Worm (Caenorhabditis elegans) whole organism, L4 larva: ENCODE data around the gene tars-1.

Source experiments
- F26F4.8 ChIP-seq: fragments of 200-800 bp; sonication (Bioruptor generic); conservative IDR thresholded peaks from 2 replicates; pipeline ENCODE4 v1.3.6; 2022; ENCODE audit warnings: missing genetic modification characterization, missing compliant biosample characterization
- F44E2.7 ChIP-seq: fragments of 200-800 bp; sonication (Bioruptor generic); IDR thresholded peaks from 2 replicates; pipeline ENCODE4 v2.1.2; 2022; ENCODE audit warnings: missing genetic modification characterization, missing compliant biosample characterization
- T26A8.4 ChIP-seq: fragments of 200-800 bp; sonication (Bioruptor generic); IDR thresholded peaks from 2 replicates; pipeline ENCODE4 v1.3.6; 2022; ENCODE audit warnings: missing genetic modification characterization, missing compliant biosample characterization
- Y105C5A.15 ChIP-seq: fragments of 200-800 bp; sonication (Bioruptor generic); IDR thresholded peaks from 2 replicates; pipeline ENCODE4 v1.3.6; 2022; ENCODE audit warnings: missing genetic modification characterization, missing compliant biosample characterization
- Y48G9A.11 ChIP-seq: fragments of 200-800 bp; sonication (Bioruptor generic); IDR thresholded peaks from 2 replicates; pipeline ENCODE4 v1.3.6; 2022; ENCODE audit warnings: missing genetic modification reagents, missing genetic modification characterization, missing compliant biosample characterization
- Y5F2A.4 ChIP-seq: fragments of 200-800 bp; sonication (Bioruptor generic); optimal IDR thresholded peaks from 2 replicates; lab custom pipeline; 2018; ENCODE audit warnings: mild to moderate bottlenecking, missing genetic modification characterization, missing compliant biosample characterization
- Y75B8A.6 ChIP-seq: fragments of 200-800 bp; sonication (Bioruptor generic); IDR thresholded peaks from 2 replicates; pipeline ENCODE4 v1.3.6; 2022; ENCODE audit warnings: missing genetic modification reagents, missing genetic modification characterization, missing compliant biosample characterization
- ZK546.5 ChIP-seq, 2 experiments: sonication (generic microtip); optimal IDR thresholded peaks; 2 replicates each; lab custom pipeline; 2017; ENCODE audit warnings: missing biosample characterization in 2 of 2, missing genetic modification characterization in 2 of 2
- ama-1 ChIP-seq: fragments of 150-350 bp; optimal IDR thresholded peaks from 2 replicates; lab custom pipeline; 2014; ENCODE audit warnings: inconsistent platforms, mixed read lengths
- arid-1 ChIP-seq: fragments of 200-800 bp; sonication (Bioruptor generic); conservative IDR thresholded peaks from 2 replicates; pipeline ENCODE4 v1.3.6; 2022; ENCODE audit warnings: missing genetic modification reagents, missing genetic modification characterization, missing compliant biosample characterization
- attf-4 ChIP-seq: sonication (generic microtip); optimal IDR thresholded peaks from 3 replicates; lab custom pipeline; 2017; ENCODE audit warnings: missing biosample characterization, missing genetic modification characterization
- ceh-20 ChIP-seq: fragments of 200-800 bp; sonication (Bioruptor generic); IDR thresholded peaks from 2 replicates; pipeline ENCODE4 v1.3.6; 2022; ENCODE audit warnings: missing genetic modification reagents, missing genetic modification characterization, missing compliant biosample characterization
- ceh-28 ChIP-seq: fragments of 150-350 bp; optimal IDR thresholded peaks from 2 replicates; lab custom pipeline; 2014; ENCODE audit warnings: missing biosample characterization, missing genetic modification reagents, missing genetic modification characterization
- ceh-82 ChIP-seq: sonication (generic microtip); optimal IDR thresholded peaks from 2 replicates; lab custom pipeline; 2017; ENCODE audit warnings: missing biosample characterization, missing genetic modification characterization
- ctbp-1 ChIP-seq: fragments of 200-800 bp; sonication (Bioruptor generic); IDR thresholded peaks from 2 replicates; pipeline ENCODE4 v1.3.6; 2022; ENCODE audit warnings: missing genetic modification reagents, missing genetic modification characterization, missing compliant biosample characterization
- daf-16 ChIP-seq, 3 experiments: sonication (generic microtip); optimal IDR thresholded peaks; 2 replicates each; lab custom pipeline; 2016 to 2017; ENCODE audit warnings: missing genetic modification characterization in 3 of 3, missing genetic modification reagents in 3 of 3, mild to moderate bottlenecking in 2 of 3, missing compliant biosample characterization in 2 of 3, missing biosample characterization in 1 of 3, moderate library complexity in 1 of 3
- dmd-6 ChIP-seq: fragments of 200-800 bp; sonication (Bioruptor generic); IDR thresholded peaks from 2 replicates; pipeline ENCODE4 v1.3.6; 2022; ENCODE audit warnings: missing genetic modification reagents, missing genetic modification characterization, missing compliant biosample characterization
- dmd-8 ChIP-seq: fragments of 200-800 bp; sonication (Bioruptor generic); IDR thresholded peaks from 2 replicates; pipeline ENCODE4 v1.3.6; 2022; ENCODE audit warnings: missing genetic modification characterization, missing compliant biosample characterization
- dve-1 ChIP-seq: sonication (generic microtip); optimal IDR thresholded peaks from 2 replicates; lab custom pipeline; 2017; ENCODE audit warnings: antibody characterized with exemption, mild to moderate bottlenecking, missing genetic modification characterization, missing compliant biosample characterization; ENCODE audit not compliant: insufficient read depth
- hmg-1.1 ChIP-seq: fragments of 200-800 bp; sonication (Bioruptor generic); IDR thresholded peaks from 2 replicates; pipeline ENCODE4 v1.3.6; 2022; ENCODE audit warnings: missing genetic modification reagents, missing genetic modification characterization, missing compliant biosample characterization
- lin-13 ChIP-seq: fragments of 150-350 bp; optimal IDR thresholded peaks from 2 replicates; lab custom pipeline; 2014; ENCODE audit warnings: missing biosample characterization, missing genetic modification reagents, missing genetic modification characterization
- lin-15B ChIP-seq: fragments of 150-350 bp; sonication (generic microtip); optimal IDR thresholded peaks from 3 replicates; lab custom pipeline; 2014; ENCODE audit warnings: missing biosample characterization, missing genetic modification characterization
- mdl-1 ChIP-seq, 2 experiments: fragments of 150-350 bp in 1 of 2; sonication (generic microtip) in 1 of 2; optimal IDR thresholded peaks; 2 replicates each; lab custom pipeline; 2014 to 2017; ENCODE audit warnings: missing biosample characterization in 2 of 2, missing genetic modification characterization in 2 of 2
- mdt-29 ChIP-seq: fragments of 200-800 bp; sonication (Bioruptor generic); IDR thresholded peaks from 2 replicates; pipeline ENCODE4 v1.3.6; 2022; ENCODE audit warnings: missing genetic modification reagents, missing genetic modification characterization, missing compliant biosample characterization
- mes-2 ChIP-seq: sonication (generic microtip); optimal IDR thresholded peaks from 2 replicates; lab custom pipeline; 2016; ENCODE audit warnings: missing genotype, mild to moderate bottlenecking, missing genetic modification characterization, missing compliant biosample characterization; ENCODE audit not compliant: poor library complexity, severe bottlenecking
- mxl-2 ChIP-seq: fragments of 200-800 bp; sonication (Bioruptor generic); conservative IDR thresholded peaks from 2 replicates; pipeline ENCODE4 v1.3.6; 2022; ENCODE audit warnings: missing genetic modification reagents, missing genetic modification characterization, missing compliant biosample characterization
- nhr-25 ChIP-seq: sonication (generic microtip); optimal IDR thresholded peaks from 2 replicates; lab custom pipeline; 2017; ENCODE audit warnings: missing genetic modification characterization, mild to moderate bottlenecking, missing compliant biosample characterization, antibody characterized with exemption, moderate library complexity, borderline replicate concordance; ENCODE audit not compliant: insufficient read depth
- nhr-28 ChIP-seq: fragments of 150-350 bp; optimal IDR thresholded peaks from 2 replicates; lab custom pipeline; 2014; ENCODE audit warnings: missing biosample characterization, missing genetic modification characterization
- nhr-41 ChIP-seq: fragments of 200-800 bp; sonication (Bioruptor generic); IDR thresholded peaks from 2 replicates; pipeline ENCODE4 v1.3.6; 2022; ENCODE audit warnings: missing genetic modification reagents, missing genetic modification characterization, missing compliant biosample characterization
- nhr-42 ChIP-seq: fragments of 200-800 bp; sonication (Bioruptor generic); IDR thresholded peaks from 2 replicates; pipeline ENCODE4 v1.3.6; 2022; ENCODE audit warnings: missing genetic modification characterization, missing compliant biosample characterization
- nhr-6 ChIP-seq: fragments of 150-350 bp; optimal IDR thresholded peaks from 2 replicates; lab custom pipeline; 2014; ENCODE audit warnings: missing biosample characterization, missing genetic modification characterization
- nhr-76 ChIP-seq: fragments of 150-350 bp; optimal IDR thresholded peaks from 2 replicates; lab custom pipeline; 2014; ENCODE audit warnings: missing biosample characterization, missing genetic modification characterization
- pha-4 ChIP-seq, 2 experiments: fragments of 150-350 bp in 1 of 2; fragments of 200-800 bp in 1 of 2; sonication (Bioruptor generic) in 1 of 2; IDR thresholded peaks in 1 of 2; optimal IDR thresholded peaks in 1 of 2; 2 replicates each; pipeline versions ENCODE4 v1.3.6 to Lab custom; 2014 to 2022; ENCODE audit warnings: missing genetic modification characterization in 2 of 2, missing genetic modification reagents in 2 of 2, missing biosample characterization in 1 of 2, missing compliant biosample characterization in 1 of 2
- sdz-12 ChIP-seq: fragments of 200-800 bp; sonication (Bioruptor generic); optimal IDR thresholded peaks from 2 replicates; lab custom pipeline; 2018; ENCODE audit warnings: mild to moderate bottlenecking, missing genetic modification characterization, missing compliant biosample characterization
- skn-1 ChIP-seq: fragments of 150-350 bp; optimal IDR thresholded peaks from 2 replicates; lab custom pipeline; 2014; ENCODE audit warnings: missing biosample characterization, missing genetic modification characterization
- tra-1 ChIP-seq: fragments of 200-800 bp; sonication (Bioruptor generic); IDR thresholded peaks from 2 replicates; pipeline ENCODE4 v1.3.6; 2022; ENCODE audit warnings: missing genetic modification reagents, missing genetic modification characterization, missing compliant biosample characterization
- unc-39 ChIP-seq: sonication (generic microtip); optimal IDR thresholded peaks from 2 replicates; lab custom pipeline; 2017; ENCODE audit warnings: missing biosample characterization, missing genetic modification characterization
- unc-62 ChIP-seq, 3 experiments: fragments of 150-350 bp in 1 of 3; sonication (generic microtip); optimal IDR thresholded peaks in 2 of 3; peaks in 1 of 3; 1 replicate in 1 of 3; 2 replicates in 2 of 3; lab custom pipeline; 2014 to 2017; ENCODE audit warnings: missing biosample characterization in 3 of 3, missing genetic modification characterization in 3 of 3, missing genetic modification reagents in 3 of 3, missing genotype in 1 of 3
- vab-7 ChIP-seq: fragments of 200-800 bp; sonication (Bioruptor generic); IDR thresholded peaks from 2 replicates; pipeline ENCODE4 v1.3.6; 2022; ENCODE audit warnings: missing genetic modification reagents, missing genetic modification characterization, missing compliant biosample characterization
- zag-1 ChIP-seq: fragments of 150-350 bp; optimal IDR thresholded peaks from 2 replicates; lab custom pipeline; 2014; ENCODE audit warnings: missing biosample characterization, missing genetic modification characterization
- zfp-2 ChIP-seq: sonication (generic microtip); optimal IDR thresholded peaks from 2 replicates; lab custom pipeline; 2016; ENCODE audit warnings: mild to moderate bottlenecking, missing genetic modification characterization, missing compliant biosample characterization
- ztf-11 ChIP-seq: fragments of 150-350 bp; optimal IDR thresholded peaks from 2 replicates; lab custom pipeline; 2014; ENCODE audit warnings: missing biosample characterization, missing genetic modification characterization

Gene tars-1

ce11 chrII:11705787-11706186 is 10.3 kb upstream of the tars-1 start, which contains the start of gene VF13D12L.3 (continued):
- TF ChIP-seq ZK546.5 (tag; optimal IDR thresholded peaks at IDR 0.05; lab: Kevin White, UChicago): no peak
- TF ChIP-seq ztf-11 (tag; lab: Kevin White, UChicago): no peak
- peak in 1 of 2 experiments; percentile 40 for TF ChIP-seq mdl-1 (tag; optimal IDR thresholded peaks at IDR 0.05; lab: Kevin White, UChicago)
- no peak for TF ChIP-seq Y75B8A.6 (GFP tag; lab: Robert Waterston, UW)
- no peak for TF ChIP-seq ceh-20
- no peak for TF ChIP-seq ctbp-1 (GFP tag; lab: Robert Waterston, UW)
- TF ChIP-seq unc-39 (tag; lab: Kevin White, UChicago): no peak
- TF ChIP-seq arid-1 (GFP tag; lab: Robert Waterston, UW): no peak
- TF ChIP-seq nhr-6 (tag; lab: Kevin White, UChicago): no peak
- no peak for TF ChIP-seq vab-7 (GFP tag; lab: Robert Waterston, UW)
- no peak for TF ChIP-seq Y5F2A.4
- no peak for TF ChIP-seq dmd-8 (GFP tag; lab: Robert Waterston, UW)
- TF ChIP-seq tra-1 (GFP tag; lab: Robert Waterston, UW): no peak
- no peak for TF ChIP-seq lin-13 (GFP tag; lab: Kevin White, UChicago)
- no peak for TF ChIP-seq F44E2.7 (GFP tag; lab: Robert Waterston, UW)
- TF ChIP-seq ama-1 (lab: Kevin White, UChicago): no peak
- TF ChIP-seq hmg-1.1 (GFP tag; lab: Robert Waterston, UW): no peak
- TF ChIP-seq mdt-29: no peak
- peak; percentile 63 for TF ChIP-seq nhr-28 (tag; lab: Kevin White, UChicago)
- no peak for TF ChIP-seq dve-1 (tag; lab: Kevin White, UChicago)
- no peak for TF ChIP-seq nhr-25
- TF ChIP-seq unc-62 (GFP tag; optimal IDR thresholded peaks at IDR 0.05 in 1 of 2; lab: Kevin White, UChicago): peak in 1 of 2 experiments; percentile 67
- TF ChIP-seq unc-62 (tag; optimal IDR thresholded peaks at IDR 0.05; lab: Kevin White, UChicago): no peak
- peak; percentile 50 for TF ChIP-seq dmd-6 (GFP tag; lab: Robert Waterston, UW)
- no peak for TF ChIP-seq lin-15B (tag; lab: Kevin White, UChicago)
- no peak for TF ChIP-seq daf-16 (GFP tag; optimal IDR thresholded peaks at IDR 0.05; lab: Kevin White, UChicago)
- TF ChIP-seq daf-16 (tag; optimal IDR thresholded peaks at IDR 0.05; lab: Kevin White, UChicago): peak; percentile 74
- no peak for TF ChIP-seq pha-4 (GFP tag; IDR thresholded peaks at IDR 0.05; lab: Robert Waterston, UW)
- no peak for TF ChIP-seq pha-4 (tag; optimal IDR thresholded peaks at IDR 0.05; lab: Kevin White, UChicago)
- no peak for TF ChIP-seq ceh-28
- TF ChIP-seq mxl-2: no peak
- TF ChIP-seq nhr-42 (GFP tag; lab: Robert Waterston, UW): no peak
- TF ChIP-seq nhr-41: no peak
- TF ChIP-seq zfp-2 (tag; lab: Kevin White, UChicago): no peak
- no peak for TF ChIP-seq mes-2 (tag; lab: Kevin White, UChicago)
- no peak for TF ChIP-seq T26A8.4 (GFP tag; lab: Robert Waterston, UW)
- TF ChIP-seq, all 104 proteins: peak for 7

ce11 chrII:11700635-11701034 is 5.2 kb upstream of the tars-1 start:
- no peak for TF ChIP-seq nhr-76 (tag; lab: Kevin White, UChicago)
- TF ChIP-seq attf-4 (tag; lab: Kevin White, UChicago): no peak
- no peak for TF ChIP-seq Y105C5A.15 (GFP tag; lab: Robert Waterston, UW)
- no peak for TF ChIP-seq ceh-82 (tag; lab: Kevin White, UChicago)
- TF ChIP-seq F26F4.8 (GFP tag; lab: Robert Waterston, UW): no peak
- TF ChIP-seq sdz-12 (GFP tag; lab: Kevin White, UChicago): no peak
- no peak for TF ChIP-seq T26A8.4 (GFP tag; lab: Robert Waterston, UW)
- TF ChIP-seq zag-1 (tag; lab: Kevin White, UChicago): no peak
- TF ChIP-seq unc-62 (GFP tag; optimal IDR thresholded peaks at IDR 0.05 in 1 of 2; lab: Kevin White, UChicago): no peak
- no peak for TF ChIP-seq unc-62 (tag; optimal IDR thresholded peaks at IDR 0.05; lab: Kevin White, UChicago)
- TF ChIP-seq skn-1 (tag; lab: Kevin White, UChicago): no peak
- TF ChIP-seq Y48G9A.11: no peak
